Fruit fly (Drosophila melanogaster): ENCODE results near the gene ND-B8.
A peak's percentile ranks its signal among the peaks of the same experiment; 100 is the strongest.

The ND-B8 gene

dm6 chr2L:4475422-4475821, 21.0 kb downstream of the ND-B8 start:
- peak; percentile 24 for TF ChIP-seq Blimp-1 (GFP tag; optimal IDR thresholded peaks at IDR 0.05)
- no peak for TF ChIP-seq CG11398 (GFP tag; optimal IDR thresholded peaks at IDR 0.05)
- TF ChIP-seq CG2875 (GFP tag; optimal IDR thresholded peaks at IDR 0.05): peak; percentile 13
- peak; percentile 28 for TF ChIP-seq CG3407 (GFP tag; optimal IDR thresholded peaks at IDR 0.05)
- TF ChIP-seq Hand (GFP tag; optimal IDR thresholded peaks at IDR 0.05): no peak
- peak; percentile 30 for TF ChIP-seq salm (tag; optimal IDR thresholded peaks at IDR 0.05)
- TF ChIP-seq Aef1 (GFP tag; IDR thresholded peaks at IDR 0.05): no peak
- no peak for TF ChIP-seq NC2α (GFP tag; optimal IDR thresholded peaks at IDR 0.05)
- TF ChIP-seq tap (tag; optimal IDR thresholded peaks at IDR 0.05): no peak
- no peak for TF ChIP-seq br (optimal IDR thresholded peaks at IDR 0.05)
- peak; percentile 6 for TF ChIP-seq CG13296 (GFP tag; optimal IDR thresholded peaks at IDR 0.05)
- peak in 1 of 2 experiments; percentile 79 for TF ChIP-seq Hr78 (GFP tag; optimal IDR thresholded peaks at IDR 0.05)
- peak; percentile 36 for TF ChIP-seq Asciz (GFP tag; optimal IDR thresholded peaks at IDR 0.05)
- TF ChIP-seq CG12071 (GFP tag; optimal IDR thresholded peaks at IDR 0.05): peak; percentile 27
- TF ChIP-seq bowl (GFP tag; IDR thresholded peaks at IDR 0.05): no peak
- peak; percentile 0 for TF ChIP-seq exex (tag; optimal IDR thresholded peaks at IDR 0.05)
- no peak for TF ChIP-seq amos (GFP tag; IDR thresholded peaks at IDR 0.05; ENCODE audit: partially characterized antibody)
- no peak for TF ChIP-seq slbo (GFP tag; IDR thresholded peaks at IDR 0.05)
- peak; percentile 15 for TF ChIP-seq BtbVII (GFP tag; optimal IDR thresholded peaks at IDR 0.05)
- TF ChIP-seq chn (GFP tag; optimal IDR thresholded peaks at IDR 0.05): no peak
- TF ChIP-seq CG15269 (tag; optimal IDR thresholded peaks at IDR 0.05): peak; percentile 6
- no peak for TF ChIP-seq CG11093 (GFP tag; IDR thresholded peaks at IDR 0.05)
- peak; percentile 15 for TF ChIP-seq CG15601 (tag; optimal IDR thresholded peaks at IDR 0.05)
- no peak for TF ChIP-seq unc-4 (GFP tag; IDR thresholded peaks at IDR 0.05; ENCODE audit: partially characterized antibody)
- TF ChIP-seq Ssrp (tag; optimal IDR thresholded peaks at IDR 0.05): no peak
- TF ChIP-seq Nf-YC (tag; optimal IDR thresholded peaks at IDR 0.05): no peak
- no peak for TF ChIP-seq gcm2 (GFP tag; optimal IDR thresholded peaks at IDR 0.05)
- TF ChIP-seq Med (GFP tag): peak; percentile 40
- no peak for TF ChIP-seq NK7.1 (GFP tag; optimal IDR thresholded peaks at IDR 0.05)
- peak; percentile 53 for TF ChIP-seq grn (GFP tag; optimal IDR thresholded peaks at IDR 0.05)
- peak; percentile 34 for TF ChIP-seq CG2678 (tag; optimal IDR thresholded peaks at IDR 0.05)
- TF ChIP-seq Hr51 (GFP tag; optimal IDR thresholded peaks at IDR 0.05): no peak
- no peak for TF ChIP-seq Oaz (GFP tag; IDR thresholded peaks at IDR 0.05)
- TF ChIP-seq MBD-R2 (GFP tag; IDR thresholded peaks at IDR 0.05): no peak
- peak; percentile 15 for TF ChIP-seq lab (GFP tag; optimal IDR thresholded peaks at IDR 0.05)
- no peak for TF ChIP-seq yki (optimal IDR thresholded peaks at IDR 0.05)
- TF ChIP-seq ATbp (GFP tag; optimal IDR thresholded peaks at IDR 0.05): peak; percentile 65
- TF ChIP-seq lilli (GFP tag; optimal IDR thresholded peaks at IDR 0.05): no peak
- no peak for TF ChIP-seq onecut (GFP tag; IDR thresholded peaks at IDR 0.05)
- TF ChIP-seq CG6272 (GFP tag; IDR thresholded peaks at IDR 0.05): no peak
- peak; percentile 66 for TF ChIP-seq sens (GFP tag)

dm6 chr2L:4476672-4477273, 22.3 kb downstream of the ND-B8 start, which contains the start of gene ine:
Gene ine, minus strand, starts transcription at chr2L:4477022.
- TF ChIP-seq fu2 (GFP tag; optimal IDR thresholded peaks at IDR 0.05): no peak
- no peak for TF ChIP-seq Dad (GFP tag; optimal IDR thresholded peaks at IDR 0.05)
- peak; percentile 35; the same call in 1 of the 2 replicates for TF ChIP-seq vvl (GFP tag; IDR thresholded peaks at IDR 0.05)
- peak; percentile 98 for TF ChIP-seq CG13894 (tag; optimal IDR thresholded peaks at IDR 0.05)
- 0 out of 3 replicates have a peak, but pooled peaks have one; percentile 23 for TF ChIP-seq so (GFP tag; IDR thresholded peaks at IDR 0.05)
- TF ChIP-seq chinmo (GFP tag; IDR thresholded peaks at IDR 0.05; ENCODE audit: partially characterized antibody): 0 out of 4 replicates have a peak, but pooled peaks have one; percentile 62
- peak; percentile 34; the same call in 1 of the 2 replicates for TF ChIP-seq CG13287 (GFP tag; IDR thresholded peaks at IDR 0.05; ENCODE audit: partially characterized antibody)
- peak; percentile 50 for TF ChIP-seq cg (GFP tag; optimal IDR thresholded peaks at IDR 0.05)
- TF ChIP-seq CG7271 (tag; optimal IDR thresholded peaks at IDR 0.05): no peak
- TF ChIP-seq D19B (GFP tag; optimal IDR thresholded peaks at IDR 0.05): peak; percentile 28
- no peak for TF ChIP-seq CG33213 (GFP tag; optimal IDR thresholded peaks at IDR 0.05)
- TF ChIP-seq crol (GFP tag; IDR thresholded peaks at IDR 0.05): no peak
